Worm (Caenorhabditis elegans) whole organism, L1 larva: ENCODE results near the gene Y108G3AL.2.
A peak's percentile ranks its signal among the peaks of the same experiment; 100 is the strongest.

Source experiments
- C04F5.9 ChIP-seq: sonication (generic microtip); optimal IDR thresholded peaks from 2 replicates; lab custom pipeline; 2016; ENCODE audit warnings: missing genetic modification characterization, missing compliant biosample characterization
- C34B4.2 ChIP-seq: sonication (generic microtip); optimal IDR thresholded peaks from 2 replicates; lab custom pipeline; 2017; ENCODE audit warnings: mild to moderate bottlenecking, missing genetic modification characterization, missing compliant biosample characterization
- aha-1 ChIP-seq: fragments of 150-350 bp; optimal IDR thresholded peaks from 2 replicates; lab custom pipeline; 2014; ENCODE audit warnings: missing biosample characterization, missing genetic modification characterization
- alr-1 ChIP-seq: fragments of 200-800 bp; sonication (Bioruptor generic); optimal IDR thresholded peaks from 2 replicates; lab custom pipeline; 2018; ENCODE audit warnings: borderline replicate concordance, mild to moderate bottlenecking, missing genetic modification characterization, missing compliant biosample characterization
- blmp-1 ChIP-seq: fragments of 150-350 bp; optimal IDR thresholded peaks from 2 replicates; lab custom pipeline; 2014; ENCODE audit warnings: missing biosample characterization, missing genetic modification characterization
- ceh-8 ChIP-seq: fragments of 200-800 bp; sonication (Bioruptor generic); optimal IDR thresholded peaks from 2 replicates; lab custom pipeline; 2018; ENCODE audit warnings: mild to moderate bottlenecking, missing genetic modification characterization, moderate library complexity, missing compliant biosample characterization
- ceh-82 ChIP-seq, 3 experiments: fragments of 150-350 bp in 1 of 3; sonication (generic microtip) in 2 of 3; optimal IDR thresholded peaks; 2 replicates each; lab custom pipeline; 2014 to 2017; ENCODE audit warnings: missing biosample characterization in 3 of 3, missing genetic modification characterization in 3 of 3
- ces-1 ChIP-seq: fragments of 150-350 bp; optimal IDR thresholded peaks from 2 replicates; lab custom pipeline; 2014; ENCODE audit warnings: missing biosample characterization, missing genetic modification reagents, missing genetic modification characterization
- dpl-1 ChIP-seq, 3 experiments: fragments of 150-350 bp in 2 of 3; sonication (generic microtip) in 1 of 3; optimal IDR thresholded peaks; 2 replicates each; lab custom pipeline; 2014 to 2017; ENCODE audit warnings: missing biosample characterization in 3 of 3, missing genetic modification characterization in 3 of 3, missing genetic modification reagents in 3 of 3
- efl-1 ChIP-seq, 4 experiments: fragments of 150-350 bp; optimal IDR thresholded peaks in 3 of 4; peaks in 1 of 4; 1 replicate in 1 of 4; 2 replicates in 3 of 4; lab custom pipeline; 2014; ENCODE audit warnings: missing biosample characterization in 2 of 4, missing genetic modification characterization in 2 of 4, missing genetic modification reagents in 2 of 4
- efl-3 ChIP-seq: fragments of 200-800 bp; sonication (Bioruptor generic); optimal IDR thresholded peaks from 2 replicates; lab custom pipeline; 2018; ENCODE audit warnings: mild to moderate bottlenecking, missing genetic modification characterization, missing compliant biosample characterization
- egl-27 ChIP-seq, 2 experiments: fragments of 150-350 bp in 1 of 2; sonication (generic microtip); optimal IDR thresholded peaks; 3 replicates each; lab custom pipeline; 2017 to 2018; ENCODE audit warnings: missing biosample characterization in 2 of 2, missing genetic modification characterization in 2 of 2, missing genetic modification reagents in 2 of 2
- elt-2 ChIP-seq: sonication (generic microtip); optimal IDR thresholded peaks from 2 replicates; lab custom pipeline; 2016; ENCODE audit warnings: missing genetic modification characterization, mild to moderate bottlenecking, inconsistent platforms, missing compliant biosample characterization, missing genetic modification reagents
- ets-5 ChIP-seq: fragments of 200-800 bp; sonication (Bioruptor generic); IDR thresholded peaks from 2 replicates; pipeline ENCODE4 v1.3.6; 2022; ENCODE audit warnings: missing genetic modification characterization, missing compliant biosample characterization
- fkh-10 ChIP-seq: sonication (generic microtip); optimal IDR thresholded peaks from 2 replicates; lab custom pipeline; 2017; ENCODE audit warnings: missing biosample characterization, missing genetic modification reagents, missing genetic modification characterization
- fos-1 ChIP-seq: fragments of 150-350 bp; optimal IDR thresholded peaks from 2 replicates; lab custom pipeline; 2014; ENCODE audit warnings: missing biosample characterization, missing genetic modification characterization
- hlh-4 ChIP-seq: sonication (generic microtip); optimal IDR thresholded peaks from 2 replicates; lab custom pipeline; 2016; ENCODE audit warnings: mild to moderate bottlenecking, missing genetic modification characterization, missing compliant biosample characterization
- hpl-2 ChIP-seq: fragments of 150-350 bp; optimal IDR thresholded peaks from 2 replicates; lab custom pipeline; 2014; ENCODE audit warnings: missing biosample characterization, missing genetic modification reagents, missing genetic modification characterization
- isw-1 ChIP-seq: fragments of 200-800 bp; sonication (Bioruptor generic); IDR thresholded peaks from 2 replicates; pipeline ENCODE4 v1.3.6; 2022; ENCODE audit warnings: missing genetic modification characterization, missing compliant biosample characterization
- lin-13 ChIP-seq: fragments of 150-350 bp; optimal IDR thresholded peaks from 2 replicates; lab custom pipeline; 2014; ENCODE audit warnings: missing biosample characterization, missing genetic modification reagents, missing genetic modification characterization
- lin-15B ChIP-seq: fragments of 150-350 bp; sonication (generic microtip); optimal IDR thresholded peaks from 3 replicates; lab custom pipeline; 2014; ENCODE audit warnings: missing biosample characterization, missing genetic modification characterization
- lin-35 ChIP-seq, 2 experiments: fragments of 150-350 bp; optimal IDR thresholded peaks; 2 replicates each; lab custom pipeline; 2014; ENCODE audit warnings: missing biosample characterization in 2 of 2, missing genetic modification characterization in 2 of 2, missing genetic modification reagents in 2 of 2
- lin-39 ChIP-seq: fragments of 150-350 bp; optimal IDR thresholded peaks from 2 replicates; lab custom pipeline; 2014; ENCODE audit warnings: missing biosample characterization, missing genetic modification reagents, missing genetic modification characterization
- lir-3 ChIP-seq: sonication (generic microtip); optimal IDR thresholded peaks from 2 replicates; lab custom pipeline; 2016; ENCODE audit warnings: mild to moderate bottlenecking, missing genetic modification characterization, moderate library complexity, missing compliant biosample characterization; ENCODE audit not compliant: poor library complexity
- lsy-2 ChIP-seq, 2 experiments: fragments of 150-350 bp; optimal IDR thresholded peaks; 2 replicates each; lab custom pipeline; 2014; ENCODE audit warnings: missing biosample characterization in 2 of 2, missing genetic modification characterization in 2 of 2
- mab-9 ChIP-seq: fragments of 200-800 bp; sonication (Bioruptor generic); IDR thresholded peaks from 2 replicates; pipeline ENCODE4 v1.3.6; 2022; ENCODE audit warnings: missing genetic modification reagents, missing genetic modification characterization, missing compliant biosample characterization
- mdl-1 ChIP-seq, 2 experiments: fragments of 150-350 bp; optimal IDR thresholded peaks; 2 replicates each; lab custom pipeline; 2014 to 2017; ENCODE audit warnings: missing biosample characterization in 2 of 2, missing genetic modification characterization in 2 of 2, inconsistent platforms in 1 of 2
- mef-2 ChIP-seq: fragments of 150-350 bp; optimal IDR thresholded peaks from 2 replicates; lab custom pipeline; 2014; ENCODE audit warnings: missing biosample characterization, missing genetic modification characterization
- mep-1 ChIP-seq: fragments of 150-350 bp; optimal IDR thresholded peaks from 2 replicates; lab custom pipeline; 2014; ENCODE audit warnings: missing biosample characterization, missing genetic modification characterization
- nhr-11 ChIP-seq: fragments of 150-350 bp; optimal IDR thresholded peaks from 2 replicates; lab custom pipeline; 2014; ENCODE audit warnings: missing biosample characterization, missing genetic modification characterization
- nhr-12 ChIP-seq: sonication (generic microtip); optimal IDR thresholded peaks from 2 replicates; lab custom pipeline; 2017; ENCODE audit warnings: missing biosample characterization, missing genetic modification characterization
- nhr-237 ChIP-seq: fragments of 150-350 bp; optimal IDR thresholded peaks from 2 replicates; lab custom pipeline; 2014; ENCODE audit warnings: missing biosample characterization, missing genetic modification characterization
- nhr-28 ChIP-seq: fragments of 150-350 bp; optimal IDR thresholded peaks from 2 replicates; lab custom pipeline; 2014; ENCODE audit warnings: missing biosample characterization, missing genetic modification characterization
- nhr-71 ChIP-seq: sonication (generic microtip); optimal IDR thresholded peaks from 2 replicates; lab custom pipeline; 2016; ENCODE audit warnings: mild to moderate bottlenecking, missing genetic modification characterization, moderate library complexity, missing compliant biosample characterization
- nhr-76 ChIP-seq: sonication (generic microtip); optimal IDR thresholded peaks from 2 replicates; lab custom pipeline; 2017; ENCODE audit warnings: missing biosample characterization, missing genetic modification characterization
- nhr-77 ChIP-seq: fragments of 150-350 bp; optimal IDR thresholded peaks from 2 replicates; lab custom pipeline; 2014; ENCODE audit warnings: missing biosample characterization, missing genetic modification characterization
- nhr-84 ChIP-seq: sonication (generic microtip); optimal IDR thresholded peaks from 2 replicates; lab custom pipeline; 2017; ENCODE audit warnings: missing biosample characterization, missing genetic modification characterization
- nhr-90 ChIP-seq: sonication (generic microtip); optimal IDR thresholded peaks from 2 replicates; lab custom pipeline; 2016; ENCODE audit warnings: mild to moderate bottlenecking, missing genetic modification characterization, missing compliant biosample characterization; ENCODE audit not compliant: poor library complexity
- pqm-1 ChIP-seq: sonication (generic microtip); optimal IDR thresholded peaks from 3 replicates; lab custom pipeline; 2017; ENCODE audit warnings: missing biosample characterization, missing genetic modification characterization
- rnt-1 ChIP-seq: sonication (generic microtip); optimal IDR thresholded peaks from 2 replicates; lab custom pipeline; 2016; ENCODE audit warnings: mild to moderate bottlenecking, missing genetic modification characterization, moderate library complexity, missing compliant biosample characterization
- skn-1 ChIP-seq: fragments of 150-350 bp; optimal IDR thresholded peaks from 2 replicates; lab custom pipeline; 2014; ENCODE audit warnings: missing biosample characterization, missing genetic modification characterization
- sox-4 ChIP-seq: sonication (generic microtip); optimal IDR thresholded peaks from 2 replicates; lab custom pipeline; 2016; ENCODE audit warnings: missing genetic modification characterization, missing compliant biosample characterization
- tbx-2 ChIP-seq: sonication (generic microtip); optimal IDR thresholded peaks from 2 replicates; lab custom pipeline; 2016; ENCODE audit warnings: missing genetic modification characterization, missing compliant biosample characterization
- unc-130 ChIP-seq: fragments of 150-350 bp; optimal IDR thresholded peaks from 2 replicates; lab custom pipeline; 2017; ENCODE audit warnings: missing biosample characterization, missing genetic modification characterization, inconsistent platforms
- unc-62 ChIP-seq: fragments of 150-350 bp; optimal IDR thresholded peaks from 2 replicates; lab custom pipeline; 2014; ENCODE audit warnings: missing biosample characterization, missing genetic modification reagents, missing genetic modification characterization
- unc-86 ChIP-seq: sonication (generic microtip); optimal IDR thresholded peaks from 2 replicates; lab custom pipeline; 2016; ENCODE audit warnings: missing genetic modification characterization, missing compliant biosample characterization
- unc-98 ChIP-seq: fragments of 200-800 bp; sonication (Bioruptor generic); IDR thresholded peaks from 2 replicates; pipeline ENCODE4 v1.3.6; 2022; ENCODE audit warnings: missing genetic modification characterization, missing compliant biosample characterization
- zag-1 ChIP-seq: fragments of 150-350 bp; optimal IDR thresholded peaks from 2 replicates; lab custom pipeline; 2014; ENCODE audit warnings: missing biosample characterization, missing genetic modification characterization

Y108G3AL.2 gene

DNA sequence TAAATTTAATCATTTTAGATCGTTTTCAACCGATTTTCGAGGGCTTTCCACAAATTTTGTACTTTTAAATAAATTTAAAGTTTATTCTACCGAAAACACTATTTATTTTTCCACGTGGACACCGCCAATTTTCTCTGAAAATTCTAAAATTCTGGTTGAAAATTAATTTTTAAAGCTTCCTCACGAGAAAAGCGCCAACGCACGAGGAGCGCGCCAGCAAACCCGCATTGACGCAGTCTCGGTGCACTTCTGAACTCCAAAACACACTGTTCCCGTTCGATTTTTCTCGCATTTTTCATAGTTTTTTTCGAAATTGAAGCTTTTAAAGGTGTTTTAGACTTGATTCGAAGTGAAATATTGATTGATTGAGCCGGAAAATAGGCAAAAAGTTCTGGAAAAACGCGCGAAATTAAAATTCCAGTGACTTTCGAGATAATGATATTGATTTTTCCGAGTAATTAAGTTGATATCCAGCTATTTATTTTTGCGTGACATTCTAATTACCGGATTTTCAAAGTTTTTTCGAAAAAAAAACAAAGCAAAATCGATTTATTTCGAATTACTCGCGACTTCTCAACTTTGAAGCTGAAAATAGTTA is 10.2 kb downstream of the Y108G3AL.2 start, which contains the start of gene cul-3 (continued):
- TF ChIP-seq fkh-10 (GFP tag; lab: Kevin White, UChicago) (peak; percentile 3), nhr-77 (tag; lab: Kevin White, UChicago) (peak; percentile 32), lin-13 (GFP tag; lab: Kevin White, UChicago) (peak; percentile 46)

DNA sequence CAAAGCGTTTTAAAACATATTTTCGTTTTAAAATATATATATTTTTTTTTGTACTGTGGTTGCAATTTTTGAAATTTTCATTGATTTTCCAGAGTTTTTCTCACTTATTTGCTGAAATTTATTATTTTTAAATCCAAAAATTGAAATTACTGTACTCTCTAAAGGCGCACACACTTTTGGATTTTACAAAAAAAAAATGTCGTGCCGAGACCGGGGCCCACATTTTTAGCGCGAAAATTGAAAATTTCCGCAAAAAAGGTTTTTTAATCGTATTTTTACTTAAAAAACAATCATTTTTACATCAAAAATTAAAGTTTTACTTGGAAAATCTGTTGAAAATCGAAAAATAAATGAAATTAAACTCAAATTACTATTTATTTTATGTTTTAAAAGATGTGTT is 18.3 kb downstream of the Y108G3AL.2 start:
- TF ChIP-seq isw-1, result no peak
- TF ChIP-seq fkh-10 (GFP tag; lab: Kevin White, UChicago), result no peak

DNA sequence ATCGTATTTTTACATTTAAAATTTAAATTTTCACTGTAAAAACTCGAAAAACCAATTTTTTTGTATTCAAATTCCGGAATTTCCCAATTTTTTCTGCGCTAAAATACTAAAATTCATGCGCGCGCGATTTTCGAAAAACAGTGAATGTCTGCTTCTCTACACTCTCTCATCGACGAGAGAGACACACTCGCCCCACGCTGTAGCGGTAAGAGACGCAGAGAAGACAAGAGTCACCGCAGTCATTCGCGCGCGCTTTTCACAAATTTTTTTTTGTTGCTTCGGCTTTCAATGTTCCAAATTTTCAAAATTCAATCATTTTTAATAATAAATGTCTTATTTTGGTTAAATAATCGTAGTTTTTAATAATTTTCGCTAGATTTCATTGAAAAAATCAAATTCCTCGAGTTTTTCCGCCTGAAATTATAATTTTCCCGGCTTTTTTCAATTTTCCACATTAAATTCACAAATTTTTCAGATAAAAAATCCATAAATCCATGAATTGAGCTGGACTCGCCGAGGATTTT is 19.0 kb downstream of the Y108G3AL.2 start, which contains the start of gene arid-1:
Gene arid-1, plus strand, starts transcription at position 474 of the 524 bp plus-strand sequence.
- no peak for TF ChIP-seq ets-5
- no peak for TF ChIP-seq nhr-12 (tag; lab: Kevin White, UChicago)
- no peak for TF ChIP-seq nhr-84
- peak; percentile 74 to 87 for TF ChIP-seq lin-35 (GFP tag; optimal IDR thresholded peaks at IDR 0.05; lab: Kevin White, UChicago)
- TF ChIP-seq hpl-2 (GFP tag; lab: Kevin White, UChicago), result no peak
- peak; percentile 15 to 56 for TF ChIP-seq lsy-2 (tag; optimal IDR thresholded peaks at IDR 0.05; lab: Kevin White, UChicago)
- no peak for TF ChIP-seq C04F5.9 (tag; lab: Kevin White, UChicago)
- no peak for TF ChIP-seq unc-86 (tag; lab: Kevin White, UChicago)
- TF ChIP-seq nhr-11 (tag; lab: Kevin White, UChicago), result no peak
- peak; percentile 76 to 81 for TF ChIP-seq efl-1 (optimal IDR thresholded peaks at IDR 0.05; lab: Kevin White, UChicago)
- peak; percentile 74 to 96 for TF ChIP-seq efl-1 (GFP tag; optimal IDR thresholded peaks at IDR 0.05 in 1 of 2; lab: Kevin White, UChicago)
- TF ChIP-seq ceh-82 (tag; optimal IDR thresholded peaks at IDR 0.05; lab: Kevin White, UChicago), result peak in 2 of 3 experiments; percentile 0 to 44
- peak; percentile 58 for TF ChIP-seq skn-1
- no peak for TF ChIP-seq C34B4.2 (tag; lab: Kevin White, UChicago)
- TF ChIP-seq unc-98 (GFP tag; lab: Robert Waterston, UW), result no peak
- no peak for TF ChIP-seq zag-1 (tag; lab: Kevin White, UChicago)
- TF ChIP-seq ces-1, result no peak
- TF ChIP-seq lin-39 (tag; lab: Kevin White, UChicago), result no peak
- no peak for TF ChIP-seq sox-4 (tag; lab: Kevin White, UChicago)
- TF ChIP-seq nhr-76, result no peak
- TF ChIP-seq tbx-2, result peak; percentile 34
- TF ChIP-seq rnt-1, result no peak
- no peak for TF ChIP-seq fkh-10 (GFP tag; lab: Kevin White, UChicago)
- no peak for TF ChIP-seq hlh-4 (tag; lab: Kevin White, UChicago)
- TF ChIP-seq fos-1 (tag; lab: Kevin White, UChicago), result no peak
- TF ChIP-seq mep-1 (tag; lab: Kevin White, UChicago), result peak; percentile 27
- no peak for TF ChIP-seq pqm-1 (tag; lab: Kevin White, UChicago)
- TF ChIP-seq nhr-28 (tag; lab: Kevin White, UChicago), result no peak
- no peak for TF ChIP-seq blmp-1
- TF ChIP-seq nhr-71, result peak; percentile 64
- peak in 1 of 2 experiments; percentile 41 for TF ChIP-seq mdl-1 (tag; optimal IDR thresholded peaks at IDR 0.05; lab: Kevin White, UChicago)
- no peak for TF ChIP-seq nhr-237 (tag; lab: Kevin White, UChicago)
- no peak for TF ChIP-seq unc-130 (tag; lab: Kevin White, UChicago)
- TF ChIP-seq aha-1 (tag; lab: Kevin White, UChicago), result no peak
- TF ChIP-seq mef-2 (tag; lab: Kevin White, UChicago), result no peak
- peak; percentile 26 for TF ChIP-seq nhr-90 (tag; lab: Kevin White, UChicago)
- peak; percentile 56 to 77 (median 70) for TF ChIP-seq dpl-1 (GFP tag; optimal IDR thresholded peaks at IDR 0.05; lab: Kevin White, UChicago)
- no peak for TF ChIP-seq alr-1
- no peak for TF ChIP-seq unc-62
- TF ChIP-seq lin-15B (tag; lab: Kevin White, UChicago), result peak; percentile 21
- no peak for TF ChIP-seq efl-3 (GFP tag; lab: Kevin White, UChicago)
- no peak for TF ChIP-seq egl-27 (tag; optimal IDR thresholded peaks at IDR 0.05; lab: Kevin White, UChicago)
- no peak for TF ChIP-seq elt-2 (tag; lab: Kevin White, UChicago)
- TF ChIP-seq lir-3 (tag; lab: Kevin White, UChicago), result no peak
- no peak for TF ChIP-seq mab-9 (GFP tag; lab: Robert Waterston, UW)
- no peak for TF ChIP-seq ceh-8 (GFP tag; lab: Kevin White, UChicago)
